Worm (Caenorhabditis elegans): ENCODE data around the gene C33F10.4.
"Not testable (repeated sequence)": the region's sequence is repeated elsewhere in the genome, so short reads cannot be mapped to it uniquely, and the experiment has no call there.

C33F10.4 gene

DNA sequence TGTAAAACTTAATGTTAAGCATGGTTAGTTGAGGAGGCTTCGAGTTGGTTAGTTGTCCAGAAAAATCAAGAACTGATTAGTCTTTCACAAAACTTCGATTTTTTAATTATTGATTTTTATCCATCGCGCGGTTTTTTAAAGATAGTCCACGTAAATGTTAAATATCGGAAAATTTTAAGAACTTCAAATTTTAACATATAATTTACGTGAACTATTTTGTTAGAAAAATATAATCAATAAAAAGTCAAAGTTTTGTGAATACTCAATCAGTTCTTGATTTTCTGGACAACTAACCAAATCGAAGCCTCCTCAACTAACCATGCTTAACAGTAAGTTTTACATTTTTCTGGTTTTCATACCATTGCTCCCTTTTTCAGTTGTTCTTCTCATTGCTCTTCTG, 39.2 kb downstream of the C33F10.4 start, which contains the start of the genes C33F10.11 and C33F10.1:
Gene C33F10.11 (minus strand): TSS at position 101 of the 400 bp plus-strand sequence.
Gene C33F10.1 (plus strand): TSS at position 263 of the 400 bp plus-strand sequence.
- TF ChIP-seq T26A5.8 (tag; optimal IDR thresholded peaks at IDR 0.05) (no peak), egl-44 (GFP tag; IDR thresholded peaks at IDR 0.05) (no peak), pbrm-1 (GFP tag; IDR thresholded peaks at IDR 0.05) (no peak), ceh-58 (GFP tag; IDR thresholded peaks at IDR 0.05) (no peak), rpc-1 (optimal IDR thresholded peaks at IDR 0.05) (no peak), rpc-1 (tag; optimal IDR thresholded peaks at IDR 0.05) (no peak), him-1 (tag; optimal IDR thresholded peaks at IDR 0.05) (no peak), bed-1 (GFP tag; IDR thresholded peaks at IDR 0.05) (no peak), cebp-2 (GFP tag; IDR thresholded peaks at IDR 0.05) (no peak), snpc-4 (GFP tag; optimal IDR thresholded peaks at IDR 0.05) (no peak), snpc-4 (tag; optimal IDR thresholded peaks at IDR 0.05) (no peak), B0261.1 (tag; optimal IDR thresholded peaks at IDR 0.05) (no peak), F37B4.10 (GFP tag; IDR thresholded peaks at IDR 0.05) (no peak), tbx-9 (tag; optimal IDR thresholded peaks at IDR 0.05; ENCODE audit: borderline replicate concordance) (no peak), aptf-3 (GFP tag; IDR thresholded peaks at IDR 0.05) (no peak), fkh-3 (tag; optimal IDR thresholded peaks at IDR 0.05) (no peak), sptf-2 (GFP tag; optimal IDR thresholded peaks at IDR 0.05) (no peak), ztf-28 (GFP tag; IDR thresholded peaks at IDR 0.05) (no peak), Y53F4B.3 (GFP tag; IDR thresholded peaks at IDR 0.05) (no peak), ztf-3 (GFP tag; optimal IDR thresholded peaks at IDR 0.05) (no peak), lsy-27 (tag; optimal IDR thresholded peaks at IDR 0.05; ENCODE audit: borderline replicate concordance, insufficient read depth) (no peak)

DNA sequence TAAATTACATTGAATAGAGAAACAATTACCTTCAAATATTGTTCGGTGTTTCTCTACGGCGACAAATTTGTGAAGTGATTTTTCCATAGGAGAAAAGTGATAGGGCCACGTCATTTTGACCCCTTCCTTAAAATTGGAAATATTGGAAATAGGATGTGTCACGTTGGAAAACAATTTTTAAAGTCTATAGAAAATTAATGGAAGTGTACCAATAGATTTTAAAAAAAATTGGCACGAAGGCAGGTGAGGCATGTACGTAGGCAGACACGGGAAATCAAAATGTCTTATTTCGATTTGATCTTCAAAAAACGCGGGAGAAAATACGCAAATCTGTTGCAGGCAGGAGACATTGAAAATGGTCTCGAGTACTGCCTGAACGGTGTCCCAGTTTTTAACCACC, 42.1 kb downstream of the C33F10.4 start, which contains the start of gene C33F10.12:
Gene C33F10.12 (minus strand): TSS at position 101 of the 400 bp plus-strand sequence.
- no peak for TF ChIP-seq K11D2.4 (GFP tag; IDR thresholded peaks at IDR 0.05)

DNA sequence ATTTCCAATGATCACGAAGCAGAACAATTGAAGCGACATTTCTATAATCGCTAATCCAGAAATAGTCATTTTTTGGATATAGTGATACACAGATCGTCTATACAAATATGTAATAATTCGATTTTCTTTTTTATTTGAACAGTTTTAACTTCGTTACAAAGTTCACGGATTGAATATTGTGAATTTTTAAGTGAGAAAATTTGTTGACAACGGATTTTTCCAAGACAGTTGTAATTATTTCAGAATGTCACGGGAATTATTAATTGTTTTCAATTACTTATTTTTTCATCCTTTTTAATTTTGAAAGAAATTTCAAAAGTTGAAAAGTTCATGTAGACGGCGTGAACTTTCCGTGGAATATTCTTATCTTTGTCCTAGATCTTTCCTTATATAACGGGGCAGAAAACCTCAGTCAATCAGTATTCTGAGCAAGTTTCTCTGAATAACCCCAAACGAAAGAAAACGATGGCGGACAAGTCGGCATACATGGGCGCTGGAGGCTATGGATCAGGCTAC, 46.6 kb downstream of the C33F10.4 start, which contains the start of the genes T23B7.2 and nspd-4:
Gene T23B7.2 (minus strand): TSS at position 101 of the 516 bp plus-strand sequence.
Gene nspd-4 (plus strand): TSS at position 466 of the 516 bp plus-strand sequence.
- not testable (repeated sequence) for TF ChIP-seq nhr-27 (tag; optimal IDR thresholded peaks at IDR 0.05); sptf-2 (GFP tag; optimal IDR thresholded peaks at IDR 0.05); F33H1.4 (GFP tag; IDR thresholded peaks at IDR 0.05)
